Worm (Caenorhabditis elegans) whole organism, late embryonic: ENCODE data around the gene abhd-14.
A peak's percentile ranks its signal among the peaks of the same experiment; 100 is the strongest.

Source experiments
- C08G9.2 ChIP-seq: sonication (generic microtip); optimal IDR thresholded peaks from 2 replicates; lab custom pipeline; 2016; ENCODE audit warnings: mild to moderate bottlenecking, missing genetic modification characterization, moderate library complexity, missing compliant biosample characterization
- C38D4.7 ChIP-seq: fragments of 200-800 bp; sonication (Bioruptor generic); optimal IDR thresholded peaks from 2 replicates; lab custom pipeline; 2018; ENCODE audit warnings: mild to moderate bottlenecking, missing genetic modification characterization, moderate library complexity, missing compliant biosample characterization
- K02D7.2 ChIP-seq: sonication (generic microtip); optimal IDR thresholded peaks from 2 replicates; lab custom pipeline; 2017; ENCODE audit warnings: mild to moderate bottlenecking, missing genetic modification characterization, missing compliant biosample characterization
- T23F11.4 ChIP-seq: fragments of 200-800 bp; sonication (Bioruptor generic); optimal IDR thresholded peaks from 2 replicates; lab custom pipeline; 2018; ENCODE audit warnings: mild to moderate bottlenecking, missing genetic modification characterization, missing compliant biosample characterization
- Y22D7AL.16 ChIP-seq: sonication (generic microtip); optimal IDR thresholded peaks from 2 replicates; lab custom pipeline; 2016; ENCODE audit warnings: missing genetic modification characterization, missing compliant biosample characterization
- ceh-19 ChIP-seq: fragments of 200-800 bp; sonication (Bioruptor generic); optimal IDR thresholded peaks from 2 replicates; lab custom pipeline; 2018; ENCODE audit warnings: mild to moderate bottlenecking, missing genetic modification characterization, missing compliant biosample characterization
- ceh-31 ChIP-seq: sonication (generic microtip); optimal IDR thresholded peaks from 2 replicates; lab custom pipeline; 2016; ENCODE audit warnings: missing genetic modification characterization, missing compliant biosample characterization
- ceh-34 ChIP-seq: sonication (generic microtip); optimal IDR thresholded peaks from 2 replicates; lab custom pipeline; 2016; ENCODE audit warnings: mild to moderate bottlenecking, missing genetic modification characterization, missing compliant biosample characterization
- ceh-9 ChIP-seq: sonication (generic microtip); optimal IDR thresholded peaks from 2 replicates; lab custom pipeline; 2016; ENCODE audit warnings: mild to moderate bottlenecking, missing genetic modification characterization, inconsistent platforms, missing compliant biosample characterization
- dve-1 ChIP-seq: sonication (generic microtip); optimal IDR thresholded peaks from 2 replicates; lab custom pipeline; 2017; ENCODE audit warnings: antibody characterized with exemption, mild to moderate bottlenecking, missing genetic modification characterization, missing compliant biosample characterization
- elt-2 ChIP-seq: sonication (generic microtip); optimal IDR thresholded peaks from 2 replicates; lab custom pipeline; 2016; ENCODE audit warnings: missing genetic modification reagents, missing genetic modification characterization, missing compliant biosample characterization
- elt-4 ChIP-seq: sonication (generic microtip); optimal IDR thresholded peaks from 2 replicates; lab custom pipeline; 2016; ENCODE audit warnings: missing genetic modification characterization, missing compliant biosample characterization
- ets-4 ChIP-seq: sonication (generic microtip); optimal IDR thresholded peaks from 2 replicates; lab custom pipeline; 2016; ENCODE audit warnings: missing genetic modification characterization, missing compliant biosample characterization
- fkh-6 ChIP-seq: sonication (generic microtip); optimal IDR thresholded peaks from 2 replicates; lab custom pipeline; 2016; ENCODE audit warnings: missing genetic modification characterization, missing compliant biosample characterization
- gmeb-2 ChIP-seq: sonication (generic microtip); optimal IDR thresholded peaks from 2 replicates; lab custom pipeline; 2016; ENCODE audit warnings: missing genetic modification characterization, inconsistent platforms, missing compliant biosample characterization
- hlh-30 ChIP-seq: sonication (generic microtip); optimal IDR thresholded peaks from 2 replicates; lab custom pipeline; 2017; ENCODE audit warnings: antibody characterized with exemption, missing genetic modification characterization, missing compliant biosample characterization; ENCODE audit not compliant: insufficient read depth
- nfya-1 ChIP-seq: sonication (generic microtip); optimal IDR thresholded peaks from 2 replicates; lab custom pipeline; 2017; ENCODE audit warnings: missing genetic modification characterization, mild to moderate bottlenecking, missing compliant biosample characterization, antibody characterized with exemption, moderate library complexity
- odd-2 ChIP-seq: sonication (generic microtip); optimal IDR thresholded peaks from 2 replicates; lab custom pipeline; 2017; ENCODE audit warnings: antibody characterized with exemption, mild to moderate bottlenecking, missing genetic modification characterization, missing compliant biosample characterization
- pag-3 ChIP-seq: sonication (generic microtip); optimal IDR thresholded peaks from 2 replicates; lab custom pipeline; 2016; ENCODE audit warnings: missing compliant biosample characterization, missing genetic modification characterization, borderline replicate concordance
- pat-9 ChIP-seq: fragments of 200-800 bp; sonication (Bioruptor generic); optimal IDR thresholded peaks from 2 replicates; lab custom pipeline; 2018; ENCODE audit warnings: mild to moderate bottlenecking, missing genetic modification characterization, moderate library complexity, missing compliant biosample characterization
- pax-1 ChIP-seq: fragments of 150-350 bp; optimal IDR thresholded peaks from 2 replicates; lab custom pipeline; 2014; ENCODE audit warnings: missing biosample characterization, missing genetic modification characterization
- pqm-1 ChIP-seq: sonication (generic microtip); optimal IDR thresholded peaks from 2 replicates; lab custom pipeline; 2016; ENCODE audit warnings: missing genetic modification characterization, missing compliant biosample characterization
- rnt-1 ChIP-seq: sonication (generic microtip); optimal IDR thresholded peaks from 2 replicates; lab custom pipeline; 2016; ENCODE audit warnings: missing genetic modification characterization, missing compliant biosample characterization
- sox-2 ChIP-seq: fragments of 200-800 bp; sonication (Bioruptor generic); IDR thresholded peaks from 2 replicates; pipeline ENCODE4 v1.3.6; 2022; ENCODE audit warnings: missing genetic modification reagents, missing genetic modification characterization, missing compliant biosample characterization
- tbx-7 ChIP-seq: sonication (generic microtip); optimal IDR thresholded peaks from 2 replicates; lab custom pipeline; 2016; ENCODE audit warnings: missing genotype, missing genetic modification characterization, missing compliant biosample characterization
- ttx-3 ChIP-seq: sonication (generic microtip); optimal IDR thresholded peaks from 2 replicates; lab custom pipeline; 2016; ENCODE audit warnings: missing genetic modification reagents, missing genetic modification characterization, missing compliant biosample characterization
- unc-42 ChIP-seq: sonication (generic microtip); optimal IDR thresholded peaks from 2 replicates; lab custom pipeline; 2016; ENCODE audit warnings: missing genotype, missing genetic modification characterization, missing compliant biosample characterization
- zip-5 ChIP-seq: sonication (generic microtip); optimal IDR thresholded peaks from 2 replicates; lab custom pipeline; 2016; ENCODE audit warnings: missing genetic modification characterization, missing compliant biosample characterization

Gene abhd-14

DNA sequence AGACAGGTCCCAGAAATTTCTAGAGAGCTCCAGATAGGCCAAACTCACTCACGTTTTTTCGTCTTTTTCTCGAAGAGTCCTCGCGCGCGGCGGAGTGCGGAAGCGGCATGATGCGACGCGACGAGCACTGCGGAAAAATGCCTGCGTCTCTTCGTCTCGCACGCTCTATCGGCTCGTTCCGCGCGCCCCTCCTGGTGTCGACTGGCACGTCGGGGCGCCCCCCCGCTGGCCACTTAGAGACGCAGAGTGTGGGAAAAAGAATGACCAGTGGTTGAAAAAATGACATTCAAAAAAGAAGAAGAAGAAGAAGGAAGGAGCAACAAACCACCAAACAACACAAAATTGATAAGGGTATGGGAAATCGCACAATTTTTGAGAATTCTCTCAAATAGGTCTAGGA lies 37.6 kb upstream of the abhd-14 start, which contains the start of gene znf-782 (continued):
- TF ChIP-seq K02D7.2 (tag; lab: Kevin White, UChicago) (no peak), unc-42 (tag; lab: Kevin White, UChicago) (peak; percentile 20), Y22D7AL.16 (tag; lab: Kevin White, UChicago) (no peak)
- TF ChIP-seq, all 69 proteins: peak for 13

DNA sequence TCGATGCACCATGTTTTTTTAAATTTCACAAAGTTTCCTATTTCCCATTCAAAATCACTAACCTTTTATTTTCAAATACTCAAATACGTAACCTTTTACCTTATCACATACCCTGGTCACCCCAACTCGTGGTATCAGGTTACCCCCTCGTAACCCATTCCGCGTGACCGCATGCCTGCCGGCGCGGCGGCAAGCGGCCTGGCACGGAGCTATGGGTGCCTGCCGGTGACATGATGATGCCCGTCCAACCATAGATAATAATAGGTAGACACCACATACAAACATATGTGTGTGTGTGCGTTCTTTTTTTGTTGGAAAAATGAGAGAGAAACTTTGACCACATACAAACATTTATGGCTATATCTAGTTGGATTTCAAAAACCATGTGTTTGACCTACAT lies 35.7 kb upstream of the abhd-14 start:
- no peak for TF ChIP-seq pat-9 (tag; lab: Kevin White, UChicago)

DNA sequence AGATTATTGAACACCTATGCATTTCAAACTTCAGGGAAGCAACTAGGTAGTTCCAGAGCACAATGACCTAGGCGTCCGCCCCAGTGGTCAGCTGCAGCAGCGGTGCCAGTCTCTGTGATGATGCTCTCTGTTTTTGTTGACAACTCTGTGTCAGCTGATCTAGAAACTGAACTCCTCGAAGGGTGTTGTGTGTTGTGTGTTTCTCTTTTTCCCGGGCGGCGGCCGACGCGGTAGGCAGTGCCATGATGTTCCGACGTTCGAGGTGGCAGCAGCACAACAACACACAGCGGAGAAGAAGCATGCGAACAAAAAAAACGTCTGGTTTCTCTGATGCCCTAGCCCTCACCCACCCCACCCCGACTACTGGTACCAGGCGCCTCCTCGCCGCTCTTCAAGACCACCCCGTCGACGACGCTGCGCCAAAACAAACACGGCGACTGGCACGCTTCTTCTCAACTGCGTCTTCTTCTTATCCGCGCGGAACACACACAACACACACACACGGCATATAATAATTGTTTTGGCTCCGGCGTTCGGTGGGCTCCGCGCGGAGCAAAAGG lies 34.5 kb upstream of the abhd-14 start:
- no peak for TF ChIP-seq gmeb-2 (tag; lab: Kevin White, UChicago)
- TF ChIP-seq ceh-19 (GFP tag; lab: Kevin White, UChicago), result no peak
- no peak for TF ChIP-seq odd-2
- no peak for TF ChIP-seq ceh-9 (tag; lab: Kevin White, UChicago)
- no peak for TF ChIP-seq ttx-3 (tag; lab: Kevin White, UChicago)
- no peak for TF ChIP-seq pqm-1 (tag; lab: Kevin White, UChicago)
- TF ChIP-seq K02D7.2 (tag; lab: Kevin White, UChicago), result no peak
- TF ChIP-seq dve-1 (tag; lab: Kevin White, UChicago), result no peak
- no peak for TF ChIP-seq tbx-7 (tag; lab: Kevin White, UChicago)
- TF ChIP-seq zip-5 (tag; lab: Kevin White, UChicago), result no peak
- no peak for TF ChIP-seq nfya-1 (tag; lab: Kevin White, UChicago)
- no peak for TF ChIP-seq C38D4.7 (GFP tag; lab: Kevin White, UChicago)
- no peak for TF ChIP-seq ets-4 (tag; lab: Kevin White, UChicago)
- no peak for TF ChIP-seq pag-3 (tag; lab: Kevin White, UChicago)

DNA sequence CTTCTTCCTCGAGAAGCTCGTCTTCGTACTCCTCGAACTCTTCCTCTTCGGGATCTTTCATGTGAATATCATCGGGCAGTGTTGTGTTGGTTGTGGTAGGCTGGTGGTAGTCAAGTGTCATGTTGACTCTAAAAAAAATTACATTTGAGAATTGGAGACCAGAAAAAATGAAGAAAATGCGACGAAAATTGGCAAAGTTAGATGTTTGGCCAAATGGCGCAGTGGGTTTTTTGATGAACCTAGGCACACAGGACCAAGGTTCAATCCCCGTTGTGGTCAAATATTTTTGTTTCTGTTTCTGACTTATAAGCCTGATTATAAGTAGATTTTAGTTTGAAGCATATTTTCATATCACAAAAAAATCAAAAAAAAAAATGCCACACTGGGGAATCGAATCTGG lies 33.2 kb upstream of the abhd-14 start:
- TF ChIP-seq ceh-31, result no peak
- TF ChIP-seq ceh-34 (tag; lab: Kevin White, UChicago), result no peak
- no peak for TF ChIP-seq ttx-3 (tag; lab: Kevin White, UChicago)
- no peak for TF ChIP-seq fkh-6 (tag; lab: Kevin White, UChicago)
- no peak for TF ChIP-seq zip-5 (tag; lab: Kevin White, UChicago)
- no peak for TF ChIP-seq pqm-1 (tag; lab: Kevin White, UChicago)
- TF ChIP-seq odd-2, result no peak
- TF ChIP-seq gmeb-2 (tag; lab: Kevin White, UChicago), result no peak
- TF ChIP-seq pag-3 (tag; lab: Kevin White, UChicago), result no peak
- TF ChIP-seq elt-2 (tag; lab: Kevin White, UChicago), result no peak
- TF ChIP-seq pax-1 (tag; lab: Kevin White, UChicago), result no peak
- TF ChIP-seq rnt-1 (tag; lab: Kevin White, UChicago), result no peak
- TF ChIP-seq hlh-30 (tag; lab: Kevin White, UChicago), result no peak
- TF ChIP-seq sox-2 (GFP tag; lab: Robert Waterston, UW), result no peak
- no peak for TF ChIP-seq ceh-19 (GFP tag; lab: Kevin White, UChicago)
- TF ChIP-seq C38D4.7 (GFP tag; lab: Kevin White, UChicago), result no peak
- TF ChIP-seq C08G9.2 (tag; lab: Kevin White, UChicago), result no peak
- TF ChIP-seq ceh-9 (tag; lab: Kevin White, UChicago), result no peak

DNA sequence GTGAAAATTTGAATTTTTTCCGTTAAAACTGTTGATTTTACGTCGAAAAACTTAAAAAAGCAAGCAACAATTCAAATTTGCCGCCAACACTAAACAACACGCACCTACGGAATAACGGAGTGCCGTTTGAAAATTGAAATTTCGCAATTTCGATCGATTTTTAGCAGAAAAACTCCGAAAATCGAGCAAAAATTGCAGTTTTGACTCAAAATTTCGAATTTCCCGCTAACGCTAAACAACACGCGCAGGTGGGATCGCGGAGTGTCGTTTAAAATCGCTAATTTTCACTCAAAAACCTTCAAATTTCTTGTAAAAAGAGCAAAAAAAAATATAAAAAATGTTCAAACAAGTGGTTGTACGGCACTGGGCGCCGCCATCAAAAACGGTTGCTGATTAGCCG lies 28.7 kb upstream of the abhd-14 start:
- no peak for TF ChIP-seq elt-4
- TF ChIP-seq, all 69 proteins: peak for 0

DNA sequence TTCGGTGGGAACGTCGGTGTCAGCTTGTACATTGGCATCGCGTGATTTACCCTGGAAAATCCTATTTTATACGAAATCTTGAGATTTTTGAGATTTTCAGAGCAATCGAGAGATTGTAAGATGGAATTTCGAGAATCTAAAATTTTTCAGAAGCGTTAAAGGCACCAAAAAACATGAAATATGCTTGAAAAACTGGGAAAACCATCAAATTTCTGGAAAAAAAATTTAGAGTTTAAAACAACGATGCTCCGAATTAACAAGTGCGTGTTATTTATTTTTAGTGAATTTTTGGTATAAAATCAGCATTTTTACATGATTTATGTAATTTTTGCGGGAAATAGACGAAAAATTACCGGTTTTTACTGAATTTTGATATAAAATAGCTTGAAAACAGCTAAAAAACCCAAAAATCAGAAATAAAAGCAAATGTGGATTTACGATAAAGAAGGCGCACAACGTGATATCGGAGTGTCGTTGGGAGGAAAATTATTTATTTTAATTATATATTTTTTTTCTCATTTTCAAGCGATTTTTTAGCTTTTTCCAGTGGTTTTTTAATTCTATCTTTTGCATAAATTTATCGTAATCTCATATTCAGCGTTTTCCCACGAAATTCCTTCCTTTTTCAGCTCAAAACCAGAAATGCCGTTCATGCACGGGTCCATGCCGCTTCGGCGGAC lies 26.6 kb upstream of the abhd-14 start, which contains the start of the genes Y55F3AM.13 and mrps-25:
Y55F3AM.13 (minus strand) TSS at position 51 of the 680 bp plus-strand sequence.
mrps-25 (plus strand) TSS at position 630 of the 680 bp plus-strand sequence.
- peak; percentile 11 for TF ChIP-seq gmeb-2 (tag; lab: Kevin White, UChicago)
- TF ChIP-seq ceh-19 (GFP tag; lab: Kevin White, UChicago), result no peak
- no peak for TF ChIP-seq T23F11.4 (GFP tag; lab: Kevin White, UChicago)
- peak; percentile 4 for TF ChIP-seq elt-2 (tag; lab: Kevin White, UChicago)
- peak; percentile 18 for TF ChIP-seq unc-42 (tag; lab: Kevin White, UChicago)
- TF ChIP-seq, all 69 proteins: peak for 3
